Worm (Caenorhabditis elegans): ENCODE data around the gene K06H6.2.

DNA sequence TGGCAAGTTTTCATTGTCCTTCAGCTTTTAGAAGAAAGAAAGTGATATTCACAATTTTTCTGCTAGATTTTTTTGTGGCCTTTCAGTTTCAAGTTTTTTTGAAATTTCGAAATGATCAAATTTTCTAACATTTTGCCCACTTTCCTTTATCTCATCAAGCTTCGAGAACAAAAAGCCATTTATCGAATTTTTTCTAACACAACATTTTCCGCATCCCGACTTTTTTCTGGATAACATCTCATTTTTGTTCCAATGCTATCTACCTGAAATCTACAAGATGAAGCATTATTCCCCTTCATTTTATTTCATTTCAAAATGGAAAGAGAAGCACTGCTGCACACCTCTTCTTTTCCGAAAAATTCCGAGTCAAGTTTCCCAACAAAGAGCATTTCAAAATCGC is 7.4 kb downstream of the K06H6.2 start, which contains the start of gene ZK488.5:
- no peak for TF ChIP-seq fos-1 (tag; optimal IDR thresholded peaks at IDR 0.05)
- TF ChIP-seq aly-2 (tag; optimal IDR thresholded peaks at IDR 0.05), result no peak
